ENCODE assay signal across 4 fruit fly cellular contexts in the genomic region with DNA sequence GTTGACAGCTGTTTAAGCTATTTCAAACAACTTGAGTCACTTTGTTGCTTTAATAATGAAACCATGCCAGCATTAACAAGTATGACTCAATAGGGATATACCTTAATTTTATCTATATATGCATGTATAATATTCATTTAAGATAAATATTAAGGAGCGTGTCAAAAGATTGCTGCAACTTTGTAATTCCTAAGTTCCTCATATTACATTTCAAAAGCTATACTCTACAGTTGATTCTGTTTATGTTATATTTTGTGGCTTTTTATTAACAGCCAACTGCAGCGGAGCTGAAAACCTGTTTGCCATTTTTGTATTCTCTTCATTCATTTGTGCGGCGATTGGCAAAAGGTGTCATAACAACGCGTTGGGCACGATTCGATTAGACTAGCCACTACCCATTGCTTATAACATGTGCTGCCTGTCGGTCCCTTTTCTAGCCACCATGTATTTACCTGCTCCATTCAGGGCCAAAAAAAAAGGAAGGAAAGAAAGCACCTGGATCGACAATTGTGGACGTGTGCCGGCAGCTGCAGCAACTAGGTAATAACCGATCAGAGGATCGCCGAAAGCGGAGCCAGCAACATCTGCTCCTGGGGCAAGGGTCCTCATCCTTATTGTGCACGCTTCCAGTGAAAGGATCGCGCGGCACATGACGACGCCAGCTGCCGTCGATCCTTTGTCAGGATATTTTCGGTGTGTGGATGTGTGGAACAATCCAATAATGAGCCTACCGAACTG.
TF ChIP-seq lines count a peak whose summit lies in the region.

No protein-coding gene starts in this region.

- no peak for TF ChIP-seq CTCF in whole organism, embryonic (GFP tag; optimal IDR thresholded peaks at IDR 0.05; lab: Kevin White, UChicago)

TF ChIP-seq in whole organism, embryonic, 481 proteins besides CTCF, POLR2A, EP300 and RAD21 (continues in another document):
- no peak for TF ChIP-seq CG2889 (GFP tag; IDR thresholded peaks at IDR 0.05; lab: Robert Waterston, UW)
- TF ChIP-seq HHEX (GFP tag; optimal IDR thresholded peaks at IDR 0.05; lab: Kevin White, UChicago): no peak
- TF ChIP-seq CG9797 (GFP tag; optimal IDR thresholded peaks at IDR 0.05; lab: Kevin White, UChicago): no peak
- peak; percentile 12 for TF ChIP-seq Elba2 (GFP tag; optimal IDR thresholded peaks at IDR 0.05; lab: Kevin White, UChicago)
- TF ChIP-seq jumu (GFP tag; optimal IDR thresholded peaks at IDR 0.05; lab: Kevin White, UChicago): no peak
- TF ChIP-seq ash1 (GFP tag; optimal IDR thresholded peaks at IDR 0.05; lab: Kevin White, UChicago): peak; percentile 20
- no peak for TF ChIP-seq CG7271 (tag; optimal IDR thresholded peaks at IDR 0.05; lab: Kevin White, UChicago)
- no peak for TF ChIP-seq lmd (GFP tag; IDR thresholded peaks at IDR 0.05; lab: Robert Waterston, UW)
- TF ChIP-seq corto (GFP tag; optimal IDR thresholded peaks at IDR 0.05; lab: Kevin White, UChicago): peak; percentile 9
- no peak for TF ChIP-seq wdn (GFP tag; IDR thresholded peaks at IDR 0.05; lab: Robert Waterston, UW)
- no peak for TF ChIP-seq CG30403 (GFP tag; optimal IDR thresholded peaks at IDR 0.05; lab: Kevin White, UChicago)
- peak; percentile 99 for TF ChIP-seq ac (GFP tag; optimal IDR thresholded peaks at IDR 0.05; lab: Kevin White, UChicago)
- peak; percentile 78 for TF ChIP-seq da (GFP tag; optimal IDR thresholded peaks at IDR 0.05; lab: Kevin White, UChicago)
- TF ChIP-seq CG10565 (GFP tag; optimal IDR thresholded peaks at IDR 0.05; lab: Kevin White, UChicago): no peak
- TF ChIP-seq CG12391 (tag; optimal IDR thresholded peaks at IDR 0.05; lab: Kevin White, UChicago): no peak
- no peak for TF ChIP-seq H15 (GFP tag; IDR thresholded peaks at IDR 0.05; lab: Robert Waterston, UW)
- no peak for TF ChIP-seq ci (GFP tag; IDR thresholded peaks at IDR 0.05; lab: Robert Waterston, UW)
- no peak for TF ChIP-seq Xrp1 (GFP tag; IDR thresholded peaks at IDR 0.05; lab: Robert Waterston, UW)
- no peak for TF ChIP-seq Nf-YA (GFP tag; IDR thresholded peaks at IDR 0.05; lab: Robert Waterston, UW)
- TF ChIP-seq pho (GFP tag; optimal IDR thresholded peaks at IDR 0.05; lab: Kevin White, UChicago): no peak
- no peak for TF ChIP-seq HmgZ (tag; optimal IDR thresholded peaks at IDR 0.05; lab: Kevin White, UChicago)
- no peak for TF ChIP-seq Scr (GFP tag; IDR thresholded peaks at IDR 0.05; lab: Robert Waterston, UW; ENCODE audit: partially characterized antibody)

TF ChIP-seq in whole organism, prepupa, 60 proteins besides CTCF, POLR2A, EP300 and RAD21:
- peak; percentile 37 for TF ChIP-seq Ets96B (tag; optimal IDR thresholded peaks at IDR 0.05; lab: Kevin White, UChicago)
- peak in 1 of 2 experiments; percentile 19 for TF ChIP-seq ss (GFP tag; optimal IDR thresholded peaks at IDR 0.05; lab: Kevin White, UChicago)
- no peak for TF ChIP-seq lz (GFP tag; optimal IDR thresholded peaks at IDR 0.05; lab: Kevin White, UChicago)
- TF ChIP-seq CG3032 (tag; optimal IDR thresholded peaks at IDR 0.05; lab: Kevin White, UChicago): peak; percentile 17
- TF ChIP-seq dsx (GFP tag; optimal IDR thresholded peaks at IDR 0.05; lab: Kevin White, UChicago; ENCODE audit: poor library complexity, severe bottlenecking): peak; percentile 95
- no peak for TF ChIP-seq CG11294 (GFP tag; IDR thresholded peaks at IDR 0.05; lab: Robert Waterston, UW)
- no peak for TF ChIP-seq Hr4 (GFP tag; optimal IDR thresholded peaks at IDR 0.05; lab: Kevin White, UChicago)
- TF ChIP-seq Eip78C (GFP tag; lab: Kevin White, UChicago): peak; percentile 18
- TF ChIP-seq svp (GFP tag; lab: Kevin White, UChicago): peak; percentile 49
- TF ChIP-seq Ets21C (GFP tag; optimal IDR thresholded peaks at IDR 0.05; lab: Kevin White, UChicago): no peak
- 0 out of 3 replicates have a peak, but pooled peaks have one; percentile 5 for TF ChIP-seq CG6163 (GFP tag; IDR thresholded peaks at IDR 0.05; lab: Robert Waterston, UW)
- no peak for TF ChIP-seq fd59A (GFP tag; optimal IDR thresholded peaks at IDR 0.05; lab: Kevin White, UChicago)
- TF ChIP-seq OdsH (GFP tag; optimal IDR thresholded peaks at IDR 0.05; lab: Kevin White, UChicago): peak; percentile 16
- TF ChIP-seq vri (GFP tag; optimal IDR thresholded peaks at IDR 0.05; lab: Kevin White, UChicago): peak; percentile 37
- no peak for TF ChIP-seq cyc (GFP tag; optimal IDR thresholded peaks at IDR 0.05; lab: Kevin White, UChicago)

TF ChIP-seq in whole organism, pupa, 21 proteins besides CTCF, POLR2A, EP300 and RAD21:
- TF ChIP-seq CG13204 (GFP tag; optimal IDR thresholded peaks at IDR 0.05; lab: Kevin White, UChicago) (no peak), CG8159 (tag; optimal IDR thresholded peaks at IDR 0.05; lab: Kevin White, UChicago) (peak; percentile 17), CG9948 (tag; optimal IDR thresholded peaks at IDR 0.05; lab: Kevin White, UChicago) (peak; percentile 15), Pif1B (GFP tag; optimal IDR thresholded peaks at IDR 0.05; lab: Kevin White, UChicago) (no peak), CG17806 (tag; optimal IDR thresholded peaks at IDR 0.05; lab: Kevin White, UChicago) (peak; percentile 50)

TF ChIP-seq in whole organism, wandering third instar larva, 38 proteins besides CTCF, POLR2A, EP300 and RAD21:
- peak in 1 of 2 experiments; percentile 14 for TF ChIP-seq dl (GFP tag; optimal IDR thresholded peaks at IDR 0.05; lab: Kevin White, UChicago; ENCODE audit: insufficient read depth in 1 of 2, partially characterized antibody in 2 of 2)
- TF ChIP-seq brk (GFP tag; optimal IDR thresholded peaks at IDR 0.05; lab: Kevin White, UChicago): no peak
- peak; percentile 3 for TF ChIP-seq sage (GFP tag; optimal IDR thresholded peaks at IDR 0.05; lab: Kevin White, UChicago)
- peak; percentile 15 for TF ChIP-seq rgr (GFP tag; optimal IDR thresholded peaks at IDR 0.05; lab: Kevin White, UChicago)
- TF ChIP-seq woc (GFP tag; optimal IDR thresholded peaks at IDR 0.05; lab: Kevin White, UChicago): peak; percentile 1
